Worm (Caenorhabditis elegans): ENCODE results near the gene sod-4.

- TF ChIP-seq nhr-76 (tag; optimal IDR thresholded peaks at IDR 0.05) (no peak), sem-2 (GFP tag; optimal IDR thresholded peaks at IDR 0.05) (no peak), nhr-28 (tag; optimal IDR thresholded peaks at IDR 0.05) (no peak), nhr-237 (tag; optimal IDR thresholded peaks at IDR 0.05) (no peak)
These were observed 2.8 kb downstream of the sod-4 start for ce11 chrIII:9497412-9497811.

Data from whole organism, mixed stage, embryonic.